Fruit fly (Drosophila melanogaster) whole organism, embryonic: ENCODE measurements around the gene Bdp1.

Experiments used
- Asciz ChIP-seq: fragments of 200-800 bp; sonication (Bioruptor generic); optimal IDR thresholded peaks from 2 replicates; lab custom pipeline; 2017; ENCODE audit warnings: missing biosample characterization, mild to moderate bottlenecking, missing genetic modification characterization, missing genetic modification reagents
- C15 ChIP-seq: fragments of 200-800 bp; sonication (Bioruptor generic); IDR thresholded peaks from 3 replicates; pipeline ENCODE4 v1.3.6; 2022; ENCODE audit warnings: missing biosample characterization, missing genetic modification characterization
- CG10209 ChIP-seq: fragments of 200-800 bp; sonication (Bioruptor generic); optimal IDR thresholded peaks from 3 replicates; lab custom pipeline; 2017; ENCODE audit warnings: missing biosample characterization, mild to moderate bottlenecking, missing genetic modification characterization, missing genetic modification reagents
- CG12219 ChIP-seq: fragments of 200-800 bp; sonication (Bioruptor generic); optimal IDR thresholded peaks from 3 replicates; lab custom pipeline; 2018; ENCODE audit warnings: missing biosample characterization, mild to moderate bottlenecking, missing genetic modification characterization
- CG13287 ChIP-seq: fragments of 200-800 bp; sonication (Bioruptor generic); IDR thresholded peaks from 2 replicates; pipeline ENCODE4 v1.3.6; 2022; ENCODE audit warnings: missing biosample characterization, missing genetic modification characterization; ENCODE audit not compliant: partially characterized antibody
- CG13775 ChIP-seq: fragments of 200-800 bp; sonication (Bioruptor generic); optimal IDR thresholded peaks from 3 replicates; lab custom pipeline; 2017; ENCODE audit warnings: missing biosample characterization, mild to moderate bottlenecking, missing genetic modification characterization
- CG14014 ChIP-seq: fragments of 200-800 bp; sonication (Bioruptor generic); IDR thresholded peaks from 2 replicates; pipeline ENCODE4 v1.3.6; 2022; ENCODE audit warnings: missing biosample characterization, missing genetic modification characterization
- CG14860 ChIP-seq: fragments of 200-800 bp; sonication (Bioruptor generic); IDR thresholded peaks from 3 replicates; pipeline ENCODE4 v1.3.6; 2022; ENCODE audit warnings: missing biosample characterization, missing genetic modification characterization; ENCODE audit not compliant: partially characterized antibody
- CG2120 ChIP-seq: fragments of 200-800 bp; sonication (Bioruptor generic); optimal IDR thresholded peaks from 3 replicates; lab custom pipeline; 2016; ENCODE audit warnings: missing biosample characterization, missing genetic modification characterization
- CG4328 ChIP-seq: fragments of 200-800 bp; sonication (Bioruptor generic); optimal IDR thresholded peaks from 3 replicates; lab custom pipeline; 2017; ENCODE audit warnings: missing biosample characterization, missing genetic modification reagents, missing genetic modification characterization
- CG4424 ChIP-seq: fragments of 200-800 bp; sonication (Bioruptor generic); optimal IDR thresholded peaks from 3 replicates; lab custom pipeline; 2016; ENCODE audit warnings: missing biosample characterization, missing genetic modification characterization
- CG5180 ChIP-seq: fragments of 200-800 bp; sonication (Bioruptor generic); optimal IDR thresholded peaks from 3 replicates; lab custom pipeline; 2017; ENCODE audit warnings: missing biosample characterization, missing genetic modification characterization, mild to moderate bottlenecking, moderate library complexity, missing genetic modification reagents
- CG8478 ChIP-seq: fragments of >200 bp; optimal IDR thresholded peaks from 2 replicates; lab custom pipeline; 2018
- CG8944 ChIP-seq: fragments of 200-800 bp; sonication (Bioruptor generic); optimal IDR thresholded peaks from 3 replicates; lab custom pipeline; 2016; ENCODE audit warnings: missing biosample characterization, missing genetic modification characterization
- CrebB ChIP-seq: fragments of 200-800 bp; sonication (Bioruptor generic); optimal IDR thresholded peaks from 3 replicates; lab custom pipeline; 2018; ENCODE audit warnings: missing biosample characterization, mild to moderate bottlenecking, missing genetic modification characterization
- Dip2 ChIP-seq: fragments of 200-800 bp; sonication (Bioruptor generic); IDR thresholded peaks from 2 replicates; pipeline ENCODE4 v1.3.6; 2022; ENCODE audit warnings: missing biosample characterization, missing genetic modification characterization
- Doc2 ChIP-seq: fragments of 200-800 bp; sonication (Bioruptor generic); IDR thresholded peaks from 2 replicates; pipeline ENCODE4 v1.3.6; 2022; ENCODE audit warnings: missing biosample characterization, missing genetic modification characterization
- Dref ChIP-seq: fragments of 200-800 bp; sonication (Bioruptor generic); IDR thresholded peaks from 2 replicates; pipeline ENCODE4 v1.3.6; 2022; ENCODE audit warnings: missing biosample characterization, missing genetic modification characterization
- Drgx ChIP-seq: fragments of 200-800 bp; sonication (Bioruptor generic); IDR thresholded peaks from 2 replicates; pipeline ENCODE4 v1.3.6; 2022; ENCODE audit warnings: missing biosample characterization, missing genetic modification characterization
- Fer3 ChIP-seq: fragments of 200-800 bp; sonication (Bioruptor generic); optimal IDR thresholded peaks from 2 replicates; lab custom pipeline; 2018; ENCODE audit warnings: missing biosample characterization, mild to moderate bottlenecking, missing genetic modification characterization, moderate library complexity
- Hand ChIP-seq: fragments of 200-800 bp; sonication (Bioruptor generic); optimal IDR thresholded peaks from 2 replicates; lab custom pipeline; 2017; ENCODE audit warnings: mild to moderate bottlenecking, missing biosample characterization, missing genetic modification reagents, missing genetic modification characterization
- HmgZ ChIP-seq: fragments of 200-800 bp; sonication (Bioruptor generic); optimal IDR thresholded peaks from 2 replicates; lab custom pipeline; 2018; ENCODE audit warnings: missing biosample characterization, mild to moderate bottlenecking, missing genetic modification characterization
- Hsf ChIP-seq: fragments of 200-800 bp; sonication (Bioruptor generic); optimal IDR thresholded peaks from 3 replicates; lab custom pipeline; 2016; ENCODE audit warnings: missing biosample characterization, missing genetic modification characterization
- Med ChIP-seq: fragments of 200-800 bp; sonication (Bioruptor generic); peaks from one replicate; lab custom pipeline; 2016; ENCODE audit warnings: missing biosample characterization, missing genetic modification characterization, mild to moderate bottlenecking, inconsistent platforms, moderate library complexity
- Meics ChIP-seq: fragments of 200-800 bp; sonication (Bioruptor generic); optimal IDR thresholded peaks from 2 replicates; lab custom pipeline; 2017; ENCODE audit warnings: missing biosample characterization, mild to moderate bottlenecking, missing genetic modification characterization
- Mes4 ChIP-seq: fragments of 200-800 bp; sonication (Bioruptor generic); optimal IDR thresholded peaks from 2 replicates; lab custom pipeline; 2016; ENCODE audit warnings: missing biosample characterization, missing genetic modification characterization
- Myb ChIP-seq: fragments of 200-800 bp; sonication (Bioruptor generic); optimal IDR thresholded peaks from 2 replicates; lab custom pipeline; 2016; ENCODE audit warnings: missing biosample characterization, missing genetic modification characterization
- NC2α ChIP-seq: fragments of 200-800 bp; sonication (Bioruptor generic); optimal IDR thresholded peaks from 2 replicates; lab custom pipeline; 2016; ENCODE audit warnings: missing biosample characterization, missing genetic modification characterization
- NfI ChIP-seq: fragments of 200-800 bp; sonication (Bioruptor generic); optimal IDR thresholded peaks from 3 replicates; lab custom pipeline; 2018; ENCODE audit warnings: missing biosample characterization, mild to moderate bottlenecking, missing genetic modification characterization, moderate library complexity
- Scr ChIP-seq: fragments of 200-800 bp; sonication (Bioruptor generic); IDR thresholded peaks from 2 replicates; pipeline ENCODE4 v1.3.6; 2022; ENCODE audit warnings: missing biosample characterization, missing genetic modification characterization; ENCODE audit not compliant: partially characterized antibody
- bcd ChIP-seq: fragments of 200-800 bp; sonication (Bioruptor generic); optimal IDR thresholded peaks from 2 replicates; lab custom pipeline; 2017; ENCODE audit warnings: missing biosample characterization, mild to moderate bottlenecking, missing genetic modification characterization
- cas ChIP-seq: fragments of 200-800 bp; sonication (Bioruptor generic); IDR thresholded peaks from 2 replicates; pipeline ENCODE4 v1.3.6; 2022; ENCODE audit warnings: missing biosample characterization, missing genetic modification characterization
- chm ChIP-seq: fragments of 200-800 bp; sonication (Bioruptor generic); IDR thresholded peaks from 2 replicates; pipeline ENCODE4 v1.3.6; 2022; ENCODE audit warnings: missing biosample characterization, missing genetic modification characterization
- crc ChIP-seq: fragments of 200-800 bp; sonication (Bioruptor generic); optimal IDR thresholded peaks from 2 replicates; lab custom pipeline; 2016; ENCODE audit warnings: missing biosample characterization, missing genetic modification characterization
- dati ChIP-seq: fragments of 200-800 bp; sonication (Bioruptor generic); IDR thresholded peaks from 2 replicates; pipeline ENCODE4 v1.3.6; 2022; ENCODE audit warnings: missing biosample characterization, missing genetic modification characterization
- fru ChIP-seq: fragments of >200 bp; optimal IDR thresholded peaks from 2 replicates; lab custom pipeline; 2017
- gce ChIP-seq: fragments of 200-800 bp; sonication (Bioruptor generic); IDR thresholded peaks from 3 replicates; pipeline ENCODE4 v1.3.6; 2022; ENCODE audit warnings: missing biosample characterization, missing genetic modification characterization
- gro ChIP-seq: fragments of 200-800 bp; sonication (Bioruptor generic); optimal IDR thresholded peaks from 2 replicates; lab custom pipeline; 2016; ENCODE audit warnings: missing biosample characterization, missing genetic modification characterization
- hth ChIP-seq: fragments of >200 bp; optimal IDR thresholded peaks from 2 replicates; lab custom pipeline; 2017; ENCODE audit warnings: inconsistent platforms
- knrl ChIP-seq: fragments of 200-800 bp; sonication (Bioruptor generic); IDR thresholded peaks from 3 replicates; pipeline ENCODE4 v1.3.6; 2022; ENCODE audit warnings: missing biosample characterization, missing genetic modification characterization; ENCODE audit not compliant: partially characterized antibody
- lilli ChIP-seq: fragments of 200-800 bp; sonication (Bioruptor generic); optimal IDR thresholded peaks from 3 replicates; lab custom pipeline; 2016; ENCODE audit warnings: missing biosample characterization, missing genetic modification characterization
- pum ChIP-seq: fragments of 200-800 bp; sonication (Bioruptor generic); optimal IDR thresholded peaks from 2 replicates; lab custom pipeline; 2016; ENCODE audit warnings: missing biosample characterization, missing genetic modification characterization
- salm ChIP-seq: fragments of 200-800 bp; sonication (Bioruptor generic); optimal IDR thresholded peaks from 2 replicates; lab custom pipeline; 2018; ENCODE audit warnings: missing biosample characterization, mild to moderate bottlenecking, missing genetic modification characterization
- schlank ChIP-seq: fragments of 200-800 bp; sonication (Bioruptor generic); optimal IDR thresholded peaks from 2 replicates; lab custom pipeline; 2018; ENCODE audit warnings: missing biosample characterization, mild to moderate bottlenecking, missing genetic modification characterization
- sens ChIP-seq: fragments of 200-800 bp; sonication (Bioruptor generic); peaks from one replicate; lab custom pipeline; 2016; ENCODE audit warnings: missing biosample characterization, missing genetic modification characterization
- shn ChIP-seq: fragments of 200-800 bp; sonication (Bioruptor generic); optimal IDR thresholded peaks from 3 replicates; lab custom pipeline; 2016; ENCODE audit warnings: missing biosample characterization, missing genetic modification characterization
- slbo ChIP-seq: fragments of 200-800 bp; sonication (Bioruptor generic); IDR thresholded peaks from 2 replicates; pipeline ENCODE4 v1.3.6; 2022; ENCODE audit warnings: missing biosample characterization, missing genetic modification characterization
- wor ChIP-seq: fragments of 200-800 bp; sonication (Bioruptor generic); IDR thresholded peaks from 2 replicates; pipeline ENCODE4 v1.3.6; 2022; ENCODE audit warnings: missing biosample characterization, missing genetic modification characterization
- zf30C ChIP-seq: fragments of 200-800 bp; sonication (Bioruptor generic); optimal IDR thresholded peaks from 3 replicates; lab custom pipeline; 2018; ENCODE audit warnings: missing biosample characterization, mild to moderate bottlenecking, missing genetic modification characterization

Gene Bdp1

DNA sequence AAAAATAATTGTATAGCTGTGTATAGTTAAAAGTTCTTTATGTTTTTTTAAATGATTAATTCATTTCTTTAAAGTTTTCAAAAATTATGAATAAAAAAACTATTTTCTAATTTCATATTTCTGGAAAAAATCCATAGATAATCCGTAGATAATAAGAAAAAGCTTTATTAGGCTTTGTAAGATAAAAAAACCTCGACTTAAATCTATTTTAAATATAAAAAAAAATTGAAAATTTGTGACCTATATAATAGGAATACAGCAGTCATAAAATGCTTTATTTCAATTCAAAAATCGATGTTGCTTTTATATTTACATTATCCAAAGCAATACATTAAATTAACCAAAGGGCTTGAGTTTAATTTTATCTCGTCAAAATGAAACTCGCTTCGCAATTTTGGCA is 38.5 kb upstream of the Bdp1 start, which contains the start of gene Flad2:
Gene Flad2 (plus strand): TSS at position 301 of the 400 bp plus-strand sequence.
- TF ChIP-seq knrl (GFP tag; lab: Robert Waterston, UW) (no peak), CG4424 (GFP tag; lab: Kevin White, UChicago) (no peak)

dm6 chr2L:13411566-13411965 is 37.9 kb upstream of the Bdp1 start, which contains the start of gene Vm34Ca:
TSS of gene Vm34Ca (minus strand) at chr2L:13411631.
- TF ChIP-seq CG14860 (GFP tag; lab: Robert Waterston, UW) (0 out of 3 replicates have a peak, but pooled peaks have one; percentile 12), CG10209 (GFP tag; lab: Kevin White, UChicago) (no peak)

- TF ChIP-seq zf30C (peak; percentile 15), CG13775 (GFP tag; lab: Kevin White, UChicago) (peak; percentile 5), Myb (no peak), gce (GFP tag; lab: Robert Waterston, UW) (no peak), Fer3 (no peak), CG8944 (GFP tag; lab: Kevin White, UChicago) (no peak), bcd (GFP tag; lab: Kevin White, UChicago) (no peak), Scr (GFP tag; lab: Robert Waterston, UW) (no peak), sens (GFP tag; lab: Kevin White, UChicago) (peak; percentile 86), NC2α (no peak), C15 (GFP tag; lab: Robert Waterston, UW) (no peak), Hsf (GFP tag; lab: Kevin White, UChicago) (no peak), wor (GFP tag; lab: Robert Waterston, UW) (no peak), CG12219 (GFP tag; lab: Kevin White, UChicago) (no peak), pum (GFP tag; lab: Kevin White, UChicago) (no peak), CG2120 (GFP tag; lab: Kevin White, UChicago) (peak; percentile 9), Mes4 (no peak), shn (GFP tag; lab: Kevin White, UChicago) (no peak), cas (GFP tag; lab: Robert Waterston, UW) (no peak), hth (lab: Kevin White, UChicago) (no peak), schlank (tag; lab: Kevin White, UChicago) (no peak), gro (no peak), crc (GFP tag; lab: Kevin White, UChicago) (no peak), CG5180 (GFP tag; lab: Kevin White, UChicago) (no peak), Drgx (GFP tag; lab: Robert Waterston, UW) (peak; percentile 28; the same call in 1 of the 2 replicates), dati (GFP tag; lab: Robert Waterston, UW) (no peak), CG10209 (GFP tag; lab: Kevin White, UChicago) (no peak), salm (tag; lab: Kevin White, UChicago) (no peak), HmgZ (tag; lab: Kevin White, UChicago) (no peak), NfI (no peak), CrebB (no peak), Asciz (GFP tag; lab: Kevin White, UChicago) (no peak), fru (lab: Kevin White, UChicago) (no peak), Dref (GFP tag; lab: Robert Waterston, UW) (no peak), CG13287 (GFP tag; lab: Robert Waterston, UW) (no peak), CG4328 (GFP tag; lab: Kevin White, UChicago) (no peak), CG8478 (lab: Kevin White, UChicago) (no peak), CG14014 (GFP tag; lab: Robert Waterston, UW) (no peak), Hand (GFP tag; lab: Kevin White, UChicago) (no peak), Meics (peak; percentile 3), Doc2 (GFP tag; lab: Robert Waterston, UW) (no peak), lilli (no peak), Med (peak; percentile 69), Dip2 (GFP tag; lab: Robert Waterston, UW) (no peak), slbo (GFP tag; lab: Robert Waterston, UW) (peak; percentile 46; the same call in 1 of the 2 replicates), chm (GFP tag; lab: Robert Waterston, UW) (no peak)
These were observed 25.9 kb upstream of the Bdp1 start for dm6 chr2L:13399565-13399964.
